Worm (Caenorhabditis elegans) whole organism, late embryonic: ENCODE data around the gene scl-11.

Experiments
- K09A11.1 ChIP-seq: sonication (generic microtip); optimal IDR thresholded peaks from 2 replicates; lab custom pipeline; 2017; ENCODE audit warnings: antibody characterized with exemption, mild to moderate bottlenecking, missing genetic modification characterization, missing compliant biosample characterization; ENCODE audit not compliant: insufficient read depth
- ceh-24 ChIP-seq: sonication (generic microtip); optimal IDR thresholded peaks from 2 replicates; lab custom pipeline; 2016; ENCODE audit warnings: mild to moderate bottlenecking, missing genetic modification characterization, missing compliant biosample characterization
- ceh-30 ChIP-seq: fragments of 150-350 bp; optimal IDR thresholded peaks from 2 replicates; lab custom pipeline; 2014; ENCODE audit warnings: missing biosample characterization, missing genetic modification characterization
- elt-2 ChIP-seq: sonication (generic microtip); optimal IDR thresholded peaks from 2 replicates; lab custom pipeline; 2016; ENCODE audit warnings: missing genetic modification reagents, missing genetic modification characterization, missing compliant biosample characterization
- fax-1 ChIP-seq: sonication (generic microtip); optimal IDR thresholded peaks from 2 replicates; lab custom pipeline; 2016; ENCODE audit warnings: missing genotype, missing genetic modification characterization, missing compliant biosample characterization
- nhr-11 ChIP-seq: fragments of 150-350 bp; optimal IDR thresholded peaks from 2 replicates; lab custom pipeline; 2014; ENCODE audit warnings: missing biosample characterization, missing genetic modification characterization
- pha-4 ChIP-seq: fragments of 150-350 bp; optimal IDR thresholded peaks from 2 replicates; lab custom pipeline; 2018; ENCODE audit warnings: missing biosample characterization, missing genetic modification reagents, missing genetic modification characterization
- sdc-2 ChIP-seq: sonication (generic microtip); optimal IDR thresholded peaks from 2 replicates; lab custom pipeline; 2016; ENCODE audit warnings: missing genotype, missing genetic modification characterization, missing compliant biosample characterization
- sox-4 ChIP-seq: sonication (generic microtip); optimal IDR thresholded peaks from 2 replicates; lab custom pipeline; 2017; ENCODE audit warnings: mild to moderate bottlenecking, missing genetic modification characterization, inconsistent platforms, missing compliant biosample characterization
- unc-55 ChIP-seq: sonication (generic microtip); optimal IDR thresholded peaks from 2 replicates; lab custom pipeline; 2017; ENCODE audit warnings: missing biosample characterization, missing genetic modification reagents, missing genetic modification characterization
- unc-86 ChIP-seq: sonication (generic microtip); optimal IDR thresholded peaks from 2 replicates; lab custom pipeline; 2016; ENCODE audit warnings: missing genetic modification characterization, missing compliant biosample characterization
- ztf-16 ChIP-seq: sonication (generic microtip); optimal IDR thresholded peaks from 2 replicates; lab custom pipeline; 2017; ENCODE audit warnings: missing genetic modification characterization, missing compliant biosample characterization

DNA sequence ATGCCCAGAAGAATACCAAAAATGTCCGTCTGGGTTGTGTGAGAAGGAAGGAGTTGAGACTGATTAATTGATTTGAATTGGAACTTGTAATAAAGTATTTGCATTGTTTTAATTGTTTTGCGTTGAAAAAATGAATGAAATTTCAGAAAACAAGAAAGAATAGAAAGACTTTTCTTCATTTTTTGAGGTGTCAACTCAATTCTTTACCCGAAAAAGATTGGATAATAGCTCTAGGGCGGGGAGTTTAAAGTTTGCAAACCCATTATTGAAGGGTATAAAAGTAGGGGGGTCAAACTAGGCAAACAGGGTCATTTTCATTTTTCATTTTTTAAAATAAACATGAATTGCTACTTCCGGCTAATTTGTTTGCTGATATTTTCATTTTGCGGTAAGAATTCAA, 3.0 kb upstream of the scl-11 start, which contains the start of gene scl-10:
- TF ChIP-seq sox-4 (tag; lab: Kevin White, UChicago), result no peak
- TF ChIP-seq ceh-24 (tag; lab: Kevin White, UChicago), result no peak
- TF ChIP-seq ztf-16 (tag; lab: Kevin White, UChicago), result no peak
- no peak for TF ChIP-seq unc-86 (tag; lab: Kevin White, UChicago)
- no peak for TF ChIP-seq ceh-30 (tag; lab: Kevin White, UChicago)
- TF ChIP-seq sdc-2 (tag; lab: Kevin White, UChicago), result no peak
- TF ChIP-seq nhr-11 (tag; lab: Kevin White, UChicago), result no peak
- TF ChIP-seq fax-1 (tag; lab: Kevin White, UChicago), result no peak
- no peak for TF ChIP-seq elt-2 (tag; lab: Kevin White, UChicago)
- TF ChIP-seq unc-55, result no peak
- no peak for TF ChIP-seq K09A11.1
- TF ChIP-seq pha-4 (tag; lab: Kevin White, UChicago), result no peak
